Worm (Caenorhabditis elegans): ENCODE data around the gene C35D10.6.

DNA sequence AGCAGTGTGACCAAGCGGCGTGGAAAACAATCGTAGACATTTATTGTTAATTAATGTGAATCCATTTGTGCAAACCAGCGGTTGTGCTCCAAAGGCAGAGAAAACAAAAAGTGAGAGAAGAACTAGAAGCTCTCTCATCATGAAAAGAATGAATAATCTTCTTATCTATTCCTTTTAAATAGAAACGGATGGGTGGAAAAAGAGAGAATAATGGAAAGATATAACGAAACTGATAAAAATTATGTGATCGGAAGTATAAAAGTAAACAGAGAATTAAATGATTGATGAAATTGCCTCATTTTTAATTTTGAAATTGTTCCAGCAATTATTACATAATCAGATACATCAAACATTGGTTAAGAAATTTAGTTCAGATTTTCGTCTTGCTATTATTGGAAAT lies 24.3 kb downstream of the C35D10.6 start, which contains the start of gene clec-5:
- TF ChIP-seq lin-11 (tag; optimal IDR thresholded peaks at IDR 0.05), result no peak
- no peak for TF ChIP-seq ceh-14 (tag; optimal IDR thresholded peaks at IDR 0.05)
- TF ChIP-seq madf-2 (tag; optimal IDR thresholded peaks at IDR 0.05), result no peak
- TF ChIP-seq Y22D7AL.16 (tag; optimal IDR thresholded peaks at IDR 0.05), result no peak
- TF ChIP-seq hlh-13 (GFP tag; optimal IDR thresholded peaks at IDR 0.05), result no peak

All from whole organism, late embryonic.